Worm (Caenorhabditis elegans) whole organism, L4 larva: Measurements from ENCODE around the gene Y38H6A.1.

Source experiments
- ama-1 ChIP-seq: fragments of 150-350 bp; optimal IDR thresholded peaks from 2 replicates; lab custom pipeline; 2014; ENCODE audit warnings: inconsistent platforms, mixed read lengths
- ceh-82 ChIP-seq: sonication (generic microtip); optimal IDR thresholded peaks from 2 replicates; lab custom pipeline; 2017; ENCODE audit warnings: missing biosample characterization, missing genetic modification characterization
- jun-1 ChIP-seq: fragments of 150-350 bp; optimal IDR thresholded peaks from 2 replicates; lab custom pipeline; 2014; ENCODE audit warnings: missing biosample characterization, missing genetic modification reagents, missing genetic modification characterization
- unc-62 ChIP-seq, 3 experiments: fragments of 150-350 bp in 1 of 3; sonication (generic microtip); optimal IDR thresholded peaks in 2 of 3; peaks in 1 of 3; 1 replicate in 1 of 3; 2 replicates in 2 of 3; lab custom pipeline; 2014 to 2017; ENCODE audit warnings: missing biosample characterization in 3 of 3, missing genetic modification characterization in 3 of 3, missing genetic modification reagents in 3 of 3, missing genotype in 1 of 3

- TF ChIP-seq unc-62 (GFP tag; optimal IDR thresholded peaks at IDR 0.05 in 1 of 2; lab: Kevin White, UChicago): no peak
- TF ChIP-seq unc-62 (tag; optimal IDR thresholded peaks at IDR 0.05; lab: Kevin White, UChicago): no peak
- no peak for TF ChIP-seq ceh-82 (tag; lab: Kevin White, UChicago)
- TF ChIP-seq ama-1: no peak
- TF ChIP-seq jun-1 (tag; lab: Kevin White, UChicago): no peak
Measured at ce11 chrV:20297650-20298049, 27.9 kb upstream of the Y38H6A.1 start, which contains the start of gene ZC15.5.
